Fruit fly (Drosophila melanogaster) whole organism, embryonic: ENCODE measurements around the gene CG17450.

Experiments used
- Abd-B ChIP-seq: fragments of 200-800 bp; sonication (Bioruptor generic); optimal IDR thresholded peaks from 2 replicates; lab custom pipeline; 2018; ENCODE audit warnings: missing biosample characterization, mild to moderate bottlenecking, missing genetic modification characterization, moderate library complexity
- Asciz ChIP-seq: fragments of 200-800 bp; sonication (Bioruptor generic); optimal IDR thresholded peaks from 2 replicates; lab custom pipeline; 2017; ENCODE audit warnings: missing biosample characterization, mild to moderate bottlenecking, missing genetic modification characterization, missing genetic modification reagents
- Atf-2 ChIP-seq: fragments of 200-800 bp; sonication (Bioruptor generic); optimal IDR thresholded peaks from 2 replicates; lab custom pipeline; 2016; ENCODE audit warnings: missing biosample characterization, missing genetic modification characterization
- CG11456 ChIP-seq: fragments of 200-800 bp; sonication (Bioruptor generic); IDR thresholded peaks from 3 replicates; pipeline ENCODE4 v1.3.6; 2022; ENCODE audit warnings: missing biosample characterization, missing genetic modification characterization
- CG12155 ChIP-seq: fragments of 200-800 bp; sonication (Bioruptor generic); optimal IDR thresholded peaks from 3 replicates; lab custom pipeline; 2016; ENCODE audit warnings: missing biosample characterization, missing genetic modification characterization
- CG12391 ChIP-seq: fragments of 200-800 bp; sonication (Bioruptor generic); optimal IDR thresholded peaks from 3 replicates; lab custom pipeline; 2018; ENCODE audit warnings: missing biosample characterization, mild to moderate bottlenecking, missing genetic modification characterization, moderate library complexity
- CG12744 ChIP-seq: fragments of 200-800 bp; sonication (Bioruptor generic); optimal IDR thresholded peaks from 2 replicates; lab custom pipeline; 2016; ENCODE audit warnings: missing biosample characterization, missing genetic modification characterization
- CG13424 ChIP-seq: fragments of 200-800 bp; sonication (Bioruptor generic); optimal IDR thresholded peaks from 2 replicates; lab custom pipeline; 2019; ENCODE audit warnings: missing biosample characterization, mild to moderate bottlenecking, missing genetic modification characterization, moderate library complexity
- CG13894 ChIP-seq: fragments of 200-800 bp; sonication (Bioruptor generic); optimal IDR thresholded peaks from 3 replicates; lab custom pipeline; 2018; ENCODE audit warnings: missing biosample characterization, mild to moderate bottlenecking, missing genetic modification characterization, moderate library complexity
- CG14014 ChIP-seq: fragments of 200-800 bp; sonication (Bioruptor generic); IDR thresholded peaks from 2 replicates; pipeline ENCODE4 v1.3.6; 2022; ENCODE audit warnings: missing biosample characterization, missing genetic modification characterization
- CG14667 ChIP-seq: fragments of 200-800 bp; sonication (Bioruptor generic); IDR thresholded peaks from 2 replicates; pipeline ENCODE4 v1.3.6; 2022; ENCODE audit warnings: missing biosample characterization, missing genetic modification characterization
- CG15011 ChIP-seq: fragments of 200-800 bp; sonication (Bioruptor generic); optimal IDR thresholded peaks from 3 replicates; lab custom pipeline; 2018; ENCODE audit warnings: missing biosample characterization, mild to moderate bottlenecking, missing genetic modification characterization
- CG15514 ChIP-seq: fragments of 200-800 bp; sonication (Bioruptor generic); optimal IDR thresholded peaks from 3 replicates; lab custom pipeline; 2017; ENCODE audit warnings: missing biosample characterization, missing genetic modification characterization, mild to moderate bottlenecking, moderate library complexity, missing genetic modification reagents
- CG17328 ChIP-seq: fragments of 200-800 bp; sonication (Bioruptor generic); IDR thresholded peaks from 2 replicates; pipeline ENCODE4 v1.3.6; 2022; ENCODE audit warnings: missing biosample characterization, missing genetic modification characterization
- CG18599 ChIP-seq: fragments of 200-800 bp; sonication (Bioruptor generic); optimal IDR thresholded peaks from 3 replicates; lab custom pipeline; 2017; ENCODE audit warnings: missing biosample characterization, missing genetic modification characterization, mild to moderate bottlenecking, moderate library complexity, missing genetic modification reagents
- CG2116 ChIP-seq: fragments of 200-800 bp; sonication (Bioruptor generic); optimal IDR thresholded peaks from 3 replicates; lab custom pipeline; 2018; ENCODE audit warnings: missing biosample characterization, mild to moderate bottlenecking, missing genetic modification characterization
- CG31365 ChIP-seq: fragments of 200-800 bp; sonication (Bioruptor generic); optimal IDR thresholded peaks from 2 replicates; lab custom pipeline; 2018; ENCODE audit warnings: missing biosample characterization, mild to moderate bottlenecking, missing genetic modification characterization
- CG42726 ChIP-seq: fragments of 200-800 bp; sonication (Bioruptor generic); IDR thresholded peaks from 2 replicates; pipeline ENCODE4 v1.3.6; 2022; ENCODE audit warnings: missing biosample characterization, missing genetic modification characterization; ENCODE audit not compliant: partially characterized antibody
- CG5180 ChIP-seq: fragments of 200-800 bp; sonication (Bioruptor generic); optimal IDR thresholded peaks from 3 replicates; lab custom pipeline; 2017; ENCODE audit warnings: missing biosample characterization, missing genetic modification characterization, mild to moderate bottlenecking, moderate library complexity, missing genetic modification reagents
- CG9437 ChIP-seq: fragments of 200-800 bp; sonication (Bioruptor generic); optimal IDR thresholded peaks from 2 replicates; lab custom pipeline; 2018; ENCODE audit warnings: missing biosample characterization, mild to moderate bottlenecking, missing genetic modification characterization
- Dp ChIP-seq: fragments of 200-800 bp; sonication (Bioruptor generic); optimal IDR thresholded peaks from 2 replicates; lab custom pipeline; 2018; ENCODE audit warnings: missing biosample characterization, mild to moderate bottlenecking, missing genetic modification characterization, moderate library complexity
- Eip74EF ChIP-seq, 2 experiments: fragments of 200-800 bp in 1 of 2; fragments of >200 bp in 1 of 2; sonication (Bioruptor generic) in 1 of 2; optimal IDR thresholded peaks; 2 replicates each; lab custom pipeline; 2017 to 2019; ENCODE audit warnings: missing biosample characterization in 2 of 2, missing genetic modification characterization in 2 of 2, mild to moderate bottlenecking in 1 of 2, moderate library complexity in 1 of 2
- Gsc ChIP-seq: fragments of 200-800 bp; sonication (Bioruptor generic); IDR thresholded peaks from 2 replicates; pipeline ENCODE4 v1.3.6; 2022; ENCODE audit warnings: missing biosample characterization, missing genetic modification characterization
- HLH54F ChIP-seq: fragments of 200-800 bp; sonication (Bioruptor generic); optimal IDR thresholded peaks from 3 replicates; lab custom pipeline; 2016; ENCODE audit warnings: missing biosample characterization, missing genetic modification characterization
- HmgZ ChIP-seq: fragments of 200-800 bp; sonication (Bioruptor generic); optimal IDR thresholded peaks from 2 replicates; lab custom pipeline; 2018; ENCODE audit warnings: missing biosample characterization, mild to moderate bottlenecking, missing genetic modification characterization
- Hmx ChIP-seq: fragments of 200-800 bp; sonication (Bioruptor generic); optimal IDR thresholded peaks from 2 replicates; lab custom pipeline; 2016; ENCODE audit warnings: missing biosample characterization, missing genetic modification characterization
- Hr3 ChIP-seq: fragments of 200-800 bp; sonication (Bioruptor generic); optimal IDR thresholded peaks from 3 replicates; lab custom pipeline; 2016; ENCODE audit warnings: missing biosample characterization, missing genetic modification characterization
- Meics ChIP-seq: fragments of 200-800 bp; sonication (Bioruptor generic); optimal IDR thresholded peaks from 2 replicates; lab custom pipeline; 2017; ENCODE audit warnings: missing biosample characterization, mild to moderate bottlenecking, missing genetic modification characterization
- aop ChIP-seq: fragments of 200-800 bp; sonication (Bioruptor generic); IDR thresholded peaks from 2 replicates; pipeline ENCODE4 v1.3.6; 2022; ENCODE audit warnings: missing biosample characterization, missing genetic modification characterization
- cas ChIP-seq: fragments of 200-800 bp; sonication (Bioruptor generic); IDR thresholded peaks from 2 replicates; pipeline ENCODE4 v1.3.6; 2022; ENCODE audit warnings: missing biosample characterization, missing genetic modification characterization
- chm ChIP-seq: fragments of 200-800 bp; sonication (Bioruptor generic); IDR thresholded peaks from 2 replicates; pipeline ENCODE4 v1.3.6; 2022; ENCODE audit warnings: missing biosample characterization, missing genetic modification characterization
- crc ChIP-seq: fragments of 200-800 bp; sonication (Bioruptor generic); optimal IDR thresholded peaks from 2 replicates; lab custom pipeline; 2016; ENCODE audit warnings: missing biosample characterization, missing genetic modification characterization
- cwo ChIP-seq: fragments of 200-800 bp; sonication (Bioruptor generic); optimal IDR thresholded peaks from 3 replicates; lab custom pipeline; 2017; ENCODE audit warnings: missing biosample characterization, missing genetic modification characterization, mild to moderate bottlenecking, moderate library complexity, missing genetic modification reagents
- eve ChIP-seq, 2 experiments: fragments of >200 bp; optimal IDR thresholded peaks; 2 replicates each; lab custom pipeline; 2017; ENCODE audit warnings: missing biosample characterization in 2 of 2, missing genetic modification characterization in 2 of 2
- gsb ChIP-seq: fragments of 200-800 bp; sonication (Bioruptor generic); IDR thresholded peaks from 2 replicates; pipeline ENCODE4 v1.3.6; 2022; ENCODE audit warnings: missing biosample characterization, missing genetic modification characterization
- ham ChIP-seq: fragments of 200-800 bp; sonication (Bioruptor generic); IDR thresholded peaks from 2 replicates; pipeline ENCODE4 v1.3.6; 2022; ENCODE audit warnings: missing biosample characterization, missing genetic modification characterization
- jing ChIP-seq: fragments of 200-800 bp; sonication (Bioruptor generic); optimal IDR thresholded peaks from 2 replicates; lab custom pipeline; 2018; ENCODE audit warnings: missing biosample characterization, mild to moderate bottlenecking, missing genetic modification characterization
- lov ChIP-seq, 2 experiments: fragments of 200-800 bp in 1 of 2; fragments of >200 bp in 1 of 2; sonication (Bioruptor generic) in 1 of 2; IDR thresholded peaks in 1 of 2; optimal IDR thresholded peaks in 1 of 2; 2 replicates in 1 of 2; 3 replicates in 1 of 2; pipeline versions ENCODE4 v1.3.6 to Lab custom; 2017 to 2022; ENCODE audit warnings: missing biosample characterization in 1 of 2, missing genetic modification characterization in 1 of 2
- mld ChIP-seq: fragments of 200-800 bp; sonication (Bioruptor generic); IDR thresholded peaks from 3 replicates; pipeline ENCODE4 v1.3.6; 2022; ENCODE audit warnings: missing biosample characterization, missing genetic modification characterization; ENCODE audit not compliant: partially characterized antibody
- nau ChIP-seq: fragments of 200-800 bp; sonication (Bioruptor generic); optimal IDR thresholded peaks from 3 replicates; lab custom pipeline; 2017; ENCODE audit warnings: missing biosample characterization, mild to moderate bottlenecking, missing genetic modification characterization, missing genetic modification reagents
- nmo ChIP-seq: fragments of 200-800 bp; sonication (Bioruptor generic); optimal IDR thresholded peaks from 2 replicates; lab custom pipeline; 2018; ENCODE audit warnings: missing biosample characterization, mild to moderate bottlenecking, missing genetic modification characterization, moderate library complexity
- prd ChIP-seq, 3 experiments: fragments of >200 bp in 2 of 3; fragments of 200-800 bp in 1 of 3; sonication (Bioruptor generic) in 1 of 3; optimal IDR thresholded peaks in 2 of 3; IDR thresholded peaks in 1 of 3; 2 replicates in 2 of 3; 3 replicates in 1 of 3; pipeline versions ENCODE4 v1.3.6 to Lab custom; 2017 to 2022; ENCODE audit warnings: missing biosample characterization in 1 of 3, missing genetic modification characterization in 1 of 3
- repo ChIP-seq: fragments of 200-800 bp; sonication (Bioruptor generic); optimal IDR thresholded peaks from 2 replicates; lab custom pipeline; 2016; ENCODE audit warnings: missing biosample characterization, missing genetic modification characterization
- sd ChIP-seq: fragments of 200-800 bp; sonication (Bioruptor generic); optimal IDR thresholded peaks from 3 replicates; lab custom pipeline; 2018; ENCODE audit warnings: missing biosample characterization, mild to moderate bottlenecking, missing genetic modification characterization, moderate library complexity
- sqz ChIP-seq: fragments of 200-800 bp; sonication (Bioruptor generic); optimal IDR thresholded peaks from 3 replicates; lab custom pipeline; 2018; ENCODE audit warnings: missing biosample characterization, mild to moderate bottlenecking, missing genetic modification characterization
- zfh1 ChIP-seq: fragments of 200-800 bp; sonication (Bioruptor generic); IDR thresholded peaks from 3 replicates; pipeline ENCODE4 v1.3.6; 2022; ENCODE audit warnings: missing biosample characterization, missing genetic modification characterization

Gene CG17450

DNA sequence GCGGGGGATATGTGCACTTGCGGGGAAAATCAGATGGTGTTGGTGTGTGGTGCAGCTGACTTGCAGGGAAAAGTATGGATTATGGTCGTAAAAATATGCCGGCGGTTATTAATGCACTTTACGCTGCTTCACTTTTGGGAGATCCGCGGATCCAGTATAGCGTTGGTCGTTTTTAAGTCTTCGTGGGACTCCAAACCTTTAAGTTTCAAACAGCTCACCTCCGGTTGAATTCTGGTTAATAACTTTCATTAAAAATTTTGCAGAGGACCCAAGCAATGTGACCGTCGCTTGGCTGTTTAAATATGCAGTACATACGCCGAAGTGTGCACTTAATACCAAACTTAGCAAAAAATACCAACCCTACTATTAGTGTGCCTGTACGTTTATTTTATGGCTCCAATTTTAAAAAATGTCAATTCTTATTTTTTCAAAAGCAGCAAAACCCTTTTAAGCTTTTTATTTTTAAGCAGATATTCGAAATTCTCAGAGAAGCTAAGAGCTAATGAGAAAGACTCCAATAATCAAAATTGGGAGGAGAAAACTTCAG lies 3.7 kb downstream of the CG17450 start, which contains the start of gene GCS2alpha (continued):
- TF ChIP-seq aop (no peak), CG2116 (GFP tag; lab: Kevin White, UChicago) (peak; percentile 8), Dp (GFP tag; lab: Kevin White, UChicago) (peak; percentile 76), cas (no peak), crc (GFP tag; lab: Kevin White, UChicago) (no peak)

DNA sequence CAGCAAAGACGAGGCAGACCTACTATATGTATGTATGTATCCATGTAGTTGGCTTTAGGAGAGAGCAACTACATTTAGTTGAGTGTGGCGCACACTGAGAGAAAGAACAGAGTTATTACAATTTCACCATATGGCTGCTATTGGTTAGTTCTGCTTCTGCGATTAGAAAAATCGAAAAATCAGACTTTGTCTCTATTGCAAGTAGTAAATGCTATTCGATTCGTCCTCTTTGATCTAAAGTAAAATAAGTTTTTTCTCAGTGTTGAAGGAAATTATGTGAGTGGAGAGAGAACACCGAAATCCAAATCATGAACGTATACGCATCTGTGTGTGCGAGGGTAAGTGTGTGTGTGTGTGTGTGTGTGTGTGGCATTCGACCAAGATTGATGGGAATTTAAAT lies 14.8 kb downstream of the CG17450 start:
- TF ChIP-seq CG12155 (peak; percentile 64), CG42726 (GFP tag; lab: Robert Waterston, UW) (no peak), Meics (GFP tag; lab: Kevin White, UChicago) (peak; percentile 60), jing (GFP tag; lab: Kevin White, UChicago) (peak; percentile 78), HmgZ (tag; lab: Kevin White, UChicago) (peak; percentile 48), mld (GFP tag; lab: Robert Waterston, UW) (no peak), CG11456 (peak; percentile 77), Abd-B (GFP tag; lab: Kevin White, UChicago) (peak; percentile 82), Asciz (GFP tag; lab: Kevin White, UChicago) (peak; percentile 78), HLH54F (GFP tag; lab: Kevin White, UChicago) (peak; percentile 63), CG17328 (GFP tag; lab: Robert Waterston, UW) (peak; percentile 82), CG13424 (peak; percentile 88), CG12391 (tag; lab: Kevin White, UChicago) (peak; percentile 83), cwo (GFP tag; lab: Kevin White, UChicago) (peak; percentile 49), cas (peak; percentile 54; the same call in 1 of the 2 replicates), repo (GFP tag; lab: Kevin White, UChicago) (peak; percentile 86), Hr3 (GFP tag; lab: Kevin White, UChicago) (peak; percentile 78), chm (peak; percentile 63; the same call in 1 of the 2 replicates), nmo (GFP tag; lab: Kevin White, UChicago) (peak; percentile 91), Eip74EF (GFP tag; optimal IDR thresholded peaks at IDR 0.05; lab: Kevin White, UChicago) (peak in 1 of 2 experiments; percentile 43), Hmx (no peak), CG14667 (GFP tag; lab: Robert Waterston, UW) (peak; percentile 77), Gsc (GFP tag; lab: Robert Waterston, UW) (peak; percentile 76), sqz (peak; percentile 69), gsb (GFP tag; lab: Robert Waterston, UW) (no peak), zfh1 (peak; percentile 91), Atf-2 (GFP tag; lab: Kevin White, UChicago) (peak; percentile 58), CG15514 (GFP tag; lab: Kevin White, UChicago) (peak; percentile 35), CG13894 (tag; lab: Kevin White, UChicago) (no peak), CG12744 (GFP tag; lab: Kevin White, UChicago) (peak; percentile 63), CG9437 (GFP tag; lab: Kevin White, UChicago) (peak; percentile 50), CG18599 (GFP tag; lab: Kevin White, UChicago) (peak; percentile 76), CG14014 (GFP tag; lab: Robert Waterston, UW) (peak; percentile 68), CG5180 (peak; percentile 57), CG15011 (GFP tag; lab: Kevin White, UChicago) (peak; percentile 56), eve (GFP tag; optimal IDR thresholded peaks at IDR 0.05; lab: Kevin White, UChicago) (peak; percentile 40 to 93), ham (no peak), nau (peak; percentile 67), lov (optimal IDR thresholded peaks at IDR 0.05; lab: Kevin White, UChicago) (no peak), lov (GFP tag; IDR thresholded peaks at IDR 0.05; lab: Robert Waterston, UW) (peak; percentile 89), sd (tag; lab: Kevin White, UChicago) (peak; percentile 28), prd (optimal IDR thresholded peaks at IDR 0.05; lab: Kevin White, UChicago) (no peak), prd (GFP tag; IDR thresholded peaks at IDR 0.05; lab: Robert Waterston, UW) (peak; percentile 95), CG31365 (tag; lab: Kevin White, UChicago) (peak; percentile 33)
